Worm (Caenorhabditis elegans) whole organism, L3 larva: Measurements from ENCODE around the gene ptp-1.

Experiments
- R02D3.7 ChIP-seq: fragments of 150-350 bp; optimal IDR thresholded peaks from 2 replicates; lab custom pipeline; 2014; ENCODE audit warnings: missing biosample characterization, missing genetic modification characterization
- ceh-82 ChIP-seq: fragments of 150-350 bp; optimal IDR thresholded peaks from 2 replicates; lab custom pipeline; 2014; ENCODE audit warnings: missing biosample characterization, missing genetic modification characterization
- ceh-9 ChIP-seq: sonication (generic microtip); optimal IDR thresholded peaks from 2 replicates; lab custom pipeline; 2018; ENCODE audit warnings: missing biosample characterization, missing genetic modification characterization
- egl-5 ChIP-seq: fragments of 150-350 bp; optimal IDR thresholded peaks from 2 replicates; lab custom pipeline; 2017; ENCODE audit warnings: missing biosample characterization, missing genetic modification reagents, missing genetic modification characterization, inconsistent platforms
- elt-1 ChIP-seq: fragments of 150-350 bp; optimal IDR thresholded peaks from 2 replicates; lab custom pipeline; 2014; ENCODE audit warnings: missing biosample characterization, missing genetic modification characterization
- fkh-10 ChIP-seq: sonication (generic microtip); optimal IDR thresholded peaks from 2 replicates; lab custom pipeline; 2017; ENCODE audit warnings: missing biosample characterization, missing genetic modification reagents, missing genetic modification characterization
- lsy-12 ChIP-seq: sonication (generic microtip); optimal IDR thresholded peaks from 2 replicates; lab custom pipeline; 2016; ENCODE audit warnings: mild to moderate bottlenecking, missing genetic modification characterization, missing compliant biosample characterization
- nhr-11 ChIP-seq: fragments of 150-350 bp; optimal IDR thresholded peaks from 2 replicates; lab custom pipeline; 2014; ENCODE audit warnings: missing biosample characterization, missing genetic modification characterization
- nhr-237 ChIP-seq: fragments of 150-350 bp; optimal IDR thresholded peaks from 2 replicates; lab custom pipeline; 2014; ENCODE audit warnings: missing biosample characterization, missing genetic modification characterization
- skn-1 ChIP-seq: fragments of 150-350 bp; optimal IDR thresholded peaks from 2 replicates; lab custom pipeline; 2014; ENCODE audit warnings: missing biosample characterization, missing genetic modification characterization
- tbx-2 ChIP-seq: sonication (generic microtip); optimal IDR thresholded peaks from 2 replicates; lab custom pipeline; 2016; ENCODE audit warnings: mild to moderate bottlenecking, missing genetic modification characterization, missing compliant biosample characterization

ce11 chrIII:3566785-3567184 is 23.7 kb upstream of the ptp-1 start:
- TF ChIP-seq ceh-9 (no peak), lsy-12 (tag; lab: Kevin White, UChicago) (no peak), egl-5 (tag; lab: Kevin White, UChicago) (no peak), elt-1 (tag; lab: Kevin White, UChicago) (no peak), fkh-10 (GFP tag; lab: Kevin White, UChicago) (no peak), nhr-11 (tag; lab: Kevin White, UChicago) (no peak), skn-1 (no peak), R02D3.7 (tag; lab: Kevin White, UChicago) (no peak), tbx-2 (tag; lab: Kevin White, UChicago) (no peak), ceh-82 (no peak), nhr-237 (tag; lab: Kevin White, UChicago) (no peak)
